Worm (Caenorhabditis elegans) whole organism, early embryonic: ENCODE results near the gene bgnt-1.5.

ENCODE experiments used
- B0310.2 ChIP-seq: sonication (generic microtip); optimal IDR thresholded peaks from 2 replicates; lab custom pipeline; 2016; ENCODE audit warnings: mild to moderate bottlenecking, missing genetic modification characterization, missing compliant biosample characterization
- F13C5.2 ChIP-seq: sonication (generic microtip); optimal IDR thresholded peaks from 2 replicates; lab custom pipeline; 2017; ENCODE audit warnings: mild to moderate bottlenecking, missing genetic modification characterization, inconsistent platforms, missing compliant biosample characterization
- aly-1 ChIP-seq: sonication (generic microtip); optimal IDR thresholded peaks from 2 replicates; lab custom pipeline; 2016; ENCODE audit warnings: missing genetic modification characterization, missing compliant biosample characterization
- ama-1 ChIP-seq: fragments of 150-350 bp; optimal IDR thresholded peaks from 2 replicates; lab custom pipeline; 2014
- ceh-13 ChIP-seq: fragments of 200-800 bp; sonication (Bioruptor generic); optimal IDR thresholded peaks from 2 replicates; lab custom pipeline; 2018; ENCODE audit warnings: mild to moderate bottlenecking, missing genetic modification characterization, missing compliant biosample characterization
- ceh-36 ChIP-seq: sonication (generic microtip); optimal IDR thresholded peaks from 2 replicates; lab custom pipeline; 2016; ENCODE audit warnings: missing genetic modification characterization, inconsistent platforms, missing compliant biosample characterization
- ets-7 ChIP-seq: sonication (generic microtip); optimal IDR thresholded peaks from 2 replicates; lab custom pipeline; 2016; ENCODE audit warnings: missing genotype, missing genetic modification characterization, missing compliant biosample characterization
- flt-1 ChIP-seq: fragments of 200-800 bp; sonication (Bioruptor generic); IDR thresholded peaks from 2 replicates; pipeline ENCODE4 v1.3.6; 2022; ENCODE audit warnings: missing genetic modification characterization, missing compliant biosample characterization
- hmbx-1 ChIP-seq: sonication (generic microtip); optimal IDR thresholded peaks from 2 replicates; lab custom pipeline; 2016; ENCODE audit warnings: mild to moderate bottlenecking, missing genetic modification characterization, missing compliant biosample characterization
- hmg-4 ChIP-seq: fragments of 200-800 bp; sonication (Bioruptor generic); optimal IDR thresholded peaks from 2 replicates; lab custom pipeline; 2018; ENCODE audit warnings: mild to moderate bottlenecking, missing genetic modification characterization, missing compliant biosample characterization
- hnd-1 ChIP-seq: sonication (generic microtip); optimal IDR thresholded peaks from 2 replicates; lab custom pipeline; 2016; ENCODE audit warnings: missing genetic modification characterization, missing compliant biosample characterization
- pes-1 ChIP-seq: fragments of 200-800 bp; sonication (Bioruptor generic); IDR thresholded peaks from 2 replicates; pipeline ENCODE4 v1.3.6; 2022; ENCODE audit warnings: missing genetic modification reagents, missing genetic modification characterization, missing compliant biosample characterization
- scrt-1 ChIP-seq: fragments of 200-800 bp; sonication (Bioruptor generic); IDR thresholded peaks from 2 replicates; pipeline ENCODE4 v1.3.6; 2022; ENCODE audit warnings: missing genetic modification characterization, missing compliant biosample characterization
- sea-1 ChIP-seq: fragments of 200-800 bp; sonication (Bioruptor generic); conservative IDR thresholded peaks from 2 replicates; pipeline ENCODE4 v1.3.6; 2022; ENCODE audit warnings: missing genetic modification characterization, missing compliant biosample characterization
- tbx-11 ChIP-seq: fragments of 200-800 bp; sonication (Bioruptor generic); IDR thresholded peaks from 2 replicates; pipeline ENCODE4 v1.3.6; 2022; ENCODE audit warnings: missing genetic modification characterization, missing compliant biosample characterization
- tbx-37 ChIP-seq: fragments of 200-800 bp; sonication (Bioruptor generic); conservative IDR thresholded peaks from 2 replicates; pipeline ENCODE4 v1.3.6; 2022; ENCODE audit warnings: missing genetic modification reagents, missing genetic modification characterization, missing compliant biosample characterization
- tra-4 ChIP-seq: sonication (generic microtip); optimal IDR thresholded peaks from 2 replicates; lab custom pipeline; 2017; ENCODE audit warnings: missing genetic modification characterization, missing compliant biosample characterization

bgnt-1.5 gene

ce11 chrX:13257577-13257976 is 25.4 kb upstream of the bgnt-1.5 start, which contains the start of gene K08H2.10:
Gene K08H2.10, plus strand, starts transcription at chrX:13257806.
- TF ChIP-seq aly-1 (tag; lab: Kevin White, UChicago) (no peak), tbx-37 (GFP tag; lab: Robert Waterston, UW) (no peak), hmbx-1 (no peak), hmg-4 (GFP tag; lab: Kevin White, UChicago) (no peak), scrt-1 (no peak), tra-4 (tag; lab: Kevin White, UChicago) (no peak), flt-1 (no peak), F13C5.2 (tag; lab: Kevin White, UChicago) (no peak), ceh-13 (GFP tag; lab: Kevin White, UChicago) (no peak), ceh-36 (tag; lab: Kevin White, UChicago) (no peak), tbx-11 (GFP tag; lab: Robert Waterston, UW) (no peak), pes-1 (no peak), B0310.2 (no peak), sea-1 (GFP tag; lab: Robert Waterston, UW) (no peak), ama-1 (no peak), ets-7 (tag; lab: Kevin White, UChicago) (no peak), hnd-1 (tag; lab: Kevin White, UChicago) (no peak)

- no peak for TF ChIP-seq sea-1 (GFP tag; lab: Robert Waterston, UW)
- TF ChIP-seq pes-1: no peak
- TF ChIP-seq tra-4 (tag; lab: Kevin White, UChicago): no peak
These were observed 19.8 kb upstream of the bgnt-1.5 start, which contains the start of gene nhr-32 for ce11 chrX:13251914-13252434. Gene nhr-32, plus strand, starts transcription at chrX:13251964.

ce11 chrX:13251354-13251843 is 19.2 kb upstream of the bgnt-1.5 start:
- TF ChIP-seq F13C5.2 (tag; lab: Kevin White, UChicago): no peak
- TF ChIP-seq ceh-13 (GFP tag; lab: Kevin White, UChicago): no peak
- TF ChIP-seq flt-1: peak; percentile 29; the same call in 1 of the 2 replicates
- no peak for TF ChIP-seq ets-7 (tag; lab: Kevin White, UChicago)
- TF ChIP-seq B0310.2: no peak
- peak; percentile 70 for TF ChIP-seq hmg-4 (GFP tag; lab: Kevin White, UChicago)
- TF ChIP-seq ceh-36 (tag; lab: Kevin White, UChicago): no peak
- no peak for TF ChIP-seq tbx-11 (GFP tag; lab: Robert Waterston, UW)
- TF ChIP-seq scrt-1: 0 out of 2 replicates have a peak, but pooled peaks have one; percentile 37
- no peak for TF ChIP-seq ama-1
- TF ChIP-seq aly-1 (tag; lab: Kevin White, UChicago): no peak
- TF ChIP-seq tbx-37 (GFP tag; lab: Robert Waterston, UW): 0 out of 2 replicates have a peak, but pooled peaks have one; percentile 35

ce11 chrX:13250163-13250562 is 18.0 kb upstream of the bgnt-1.5 start:
- no peak for TF ChIP-seq ets-7 (tag; lab: Kevin White, UChicago)
- TF ChIP-seq flt-1: no peak
- no peak for TF ChIP-seq tbx-37 (GFP tag; lab: Robert Waterston, UW)
- no peak for TF ChIP-seq tra-4 (tag; lab: Kevin White, UChicago)

- TF ChIP-seq B0310.2 (no peak), tbx-37 (GFP tag; lab: Robert Waterston, UW) (no peak), ama-1 (no peak), tra-4 (tag; lab: Kevin White, UChicago) (no peak), sea-1 (GFP tag; lab: Robert Waterston, UW) (no peak), hmg-4 (GFP tag; lab: Kevin White, UChicago) (no peak), aly-1 (tag; lab: Kevin White, UChicago) (no peak), ceh-36 (tag; lab: Kevin White, UChicago) (no peak), pes-1 (no peak), F13C5.2 (tag; lab: Kevin White, UChicago) (no peak), flt-1 (no peak), hmbx-1 (no peak), tbx-11 (GFP tag; lab: Robert Waterston, UW) (no peak), scrt-1 (no peak), ets-7 (tag; lab: Kevin White, UChicago) (no peak), ceh-13 (GFP tag; lab: Kevin White, UChicago) (no peak), hnd-1 (tag; lab: Kevin White, UChicago) (no peak)
These were observed 16.9 kb upstream of the bgnt-1.5 start for ce11 chrX:13249102-13249501.

- TF ChIP-seq sea-1 (GFP tag; lab: Robert Waterston, UW) (no peak), hnd-1 (tag; lab: Kevin White, UChicago) (no peak), tbx-37 (GFP tag; lab: Robert Waterston, UW) (no peak), tra-4 (tag; lab: Kevin White, UChicago) (no peak), ceh-36 (tag; lab: Kevin White, UChicago) (no peak), aly-1 (tag; lab: Kevin White, UChicago) (no peak), F13C5.2 (tag; lab: Kevin White, UChicago) (no peak)
These were observed 16.1 kb upstream of the bgnt-1.5 start, which contains the start of gene K08H2.7 for ce11 chrX:13248265-13248664. Gene K08H2.7, minus strand, starts transcription at chrX:13248437.

ce11 chrX:13247614-13248013 is 15.5 kb upstream of the bgnt-1.5 start:
- no peak for TF ChIP-seq pes-1
- TF ChIP-seq ets-7 (tag; lab: Kevin White, UChicago): no peak
- TF ChIP-seq tra-4 (tag; lab: Kevin White, UChicago): no peak
